Fruit fly (Drosophila melanogaster): ENCODE data around the gene mRpS25.

DNA sequence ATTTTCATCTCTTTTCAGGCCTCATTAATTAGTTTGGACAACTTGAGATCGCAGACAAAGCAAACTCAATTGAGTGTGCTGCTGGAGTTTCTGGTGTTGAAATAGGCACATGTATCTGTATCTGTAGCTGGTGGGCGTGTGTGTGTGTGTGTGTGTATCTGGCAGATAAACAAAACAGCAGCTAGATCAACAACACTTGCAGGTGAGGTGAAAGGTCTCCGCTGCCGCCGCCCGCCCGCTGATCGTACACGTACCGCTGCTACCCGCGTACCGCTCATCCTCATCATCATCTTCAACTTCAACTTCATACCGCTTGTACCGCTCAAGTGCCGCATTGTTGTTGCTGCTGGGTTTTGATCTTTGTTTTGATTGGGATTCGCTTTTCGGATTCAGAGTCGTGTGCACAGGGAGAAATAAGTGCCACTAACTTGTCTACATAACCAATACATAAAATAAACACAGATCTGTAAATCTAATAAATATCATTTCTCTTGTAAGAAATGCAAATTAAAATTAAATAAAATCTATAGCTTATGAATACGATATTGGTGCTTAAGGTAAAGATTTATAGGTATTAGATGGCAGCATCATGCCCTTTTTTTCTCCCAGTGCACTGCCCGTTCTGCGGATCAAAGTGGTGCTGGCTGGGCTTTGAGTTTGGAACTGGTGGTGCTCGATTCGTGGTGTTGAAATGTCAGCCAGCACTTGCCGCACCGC is 44.5 kb upstream of the mRpS25 start:
- TF ChIP-seq psq (optimal IDR thresholded peaks at IDR 0.05) (no peak), Dll (optimal IDR thresholded peaks at IDR 0.05) (no peak), usp (GFP tag; optimal IDR thresholded peaks at IDR 0.05) (no peak)

Measured in whole organism.